Worm (Caenorhabditis elegans) whole organism, L2 larva: ENCODE data around the gene F16G10.14.
A peak's percentile ranks its signal among the peaks of the same experiment; 100 is the strongest.

ENCODE experiments used
- C34F6.9 ChIP-seq: fragments of 150-350 bp; optimal IDR thresholded peaks from 2 replicates; lab custom pipeline; 2014; ENCODE audit warnings: missing biosample characterization, missing genetic modification characterization
- F13H6.1 ChIP-seq: sonication (generic microtip); optimal IDR thresholded peaks from 2 replicates; lab custom pipeline; 2016; ENCODE audit warnings: missing genetic modification characterization, missing compliant biosample characterization
- R02D3.7 ChIP-seq: fragments of 150-350 bp; optimal IDR thresholded peaks from 2 replicates; lab custom pipeline; 2014; ENCODE audit warnings: missing biosample characterization, missing genetic modification characterization
- ZK546.5 ChIP-seq: sonication (generic microtip); optimal IDR thresholded peaks from 2 replicates; lab custom pipeline; 2017; ENCODE audit warnings: missing biosample characterization, missing genetic modification characterization
- alr-1 ChIP-seq: fragments of 150-350 bp; optimal IDR thresholded peaks from 2 replicates; lab custom pipeline; 2014; ENCODE audit warnings: missing biosample characterization, missing genetic modification characterization
- aly-2 ChIP-seq: fragments of 150-350 bp; optimal IDR thresholded peaks from 2 replicates; lab custom pipeline; 2014; ENCODE audit warnings: missing biosample characterization, missing genetic modification characterization
- blmp-1 ChIP-seq: sonication (generic microtip); optimal IDR thresholded peaks from 2 replicates; lab custom pipeline; 2017; ENCODE audit warnings: missing genetic modification characterization, mild to moderate bottlenecking, missing compliant biosample characterization, antibody characterized with exemption, moderate library complexity; ENCODE audit not compliant: insufficient read depth
- ceh-82 ChIP-seq: fragments of 150-350 bp; optimal IDR thresholded peaks from 2 replicates; lab custom pipeline; 2014; ENCODE audit warnings: missing biosample characterization, missing genetic modification characterization
- egl-27 ChIP-seq: sonication (generic microtip); optimal IDR thresholded peaks from 3 replicates; lab custom pipeline; 2017; ENCODE audit warnings: missing biosample characterization, missing genetic modification reagents, missing genetic modification characterization
- elt-1 ChIP-seq: fragments of 150-350 bp; optimal IDR thresholded peaks from 2 replicates; lab custom pipeline; 2014; ENCODE audit warnings: missing biosample characterization, missing genetic modification characterization
- elt-3 ChIP-seq: sonication (generic microtip); optimal IDR thresholded peaks from 2 replicates; lab custom pipeline; 2017; ENCODE audit warnings: missing biosample characterization, missing genetic modification characterization
- gmeb-1 ChIP-seq: fragments of 150-350 bp; optimal IDR thresholded peaks from 2 replicates; lab custom pipeline; 2014; ENCODE audit warnings: missing biosample characterization, missing genetic modification characterization
- lin-11 ChIP-seq: fragments of 150-350 bp; sonication (generic microtip); optimal IDR thresholded peaks from 2 replicates; lab custom pipeline; 2014; ENCODE audit warnings: missing biosample characterization, missing genetic modification characterization, inconsistent platforms, mixed read lengths
- lin-39 ChIP-seq: fragments of 150-350 bp; optimal IDR thresholded peaks from 2 replicates; lab custom pipeline; 2014; ENCODE audit warnings: missing biosample characterization, missing genetic modification reagents, missing genetic modification characterization
- lsy-2 ChIP-seq, 2 experiments: fragments of 150-350 bp in 1 of 2; sonication (generic microtip) in 1 of 2; optimal IDR thresholded peaks; 2 replicates each; lab custom pipeline; 2014 to 2017; ENCODE audit warnings: missing biosample characterization in 2 of 2, missing genetic modification characterization in 2 of 2
- mab-5 ChIP-seq: fragments of 150-350 bp; optimal IDR thresholded peaks from 2 replicates; lab custom pipeline; 2014; ENCODE audit warnings: missing biosample characterization, missing genetic modification characterization
- mbf-1 ChIP-seq: sonication (generic microtip); optimal IDR thresholded peaks from 2 replicates; lab custom pipeline; 2017; ENCODE audit warnings: missing biosample characterization, missing genetic modification characterization
- mdl-1 ChIP-seq, 2 experiments: fragments of 150-350 bp in 1 of 2; sonication (generic microtip) in 1 of 2; optimal IDR thresholded peaks; 2 replicates each; lab custom pipeline; 2017; ENCODE audit warnings: missing biosample characterization in 2 of 2, missing genetic modification characterization in 2 of 2
- nhr-10 ChIP-seq: sonication (generic microtip); optimal IDR thresholded peaks from 2 replicates; lab custom pipeline; 2017; ENCODE audit warnings: missing biosample characterization, missing genetic modification characterization
- nhr-12 ChIP-seq: fragments of 150-350 bp; optimal IDR thresholded peaks from 2 replicates; lab custom pipeline; 2014; ENCODE audit warnings: missing biosample characterization, missing genetic modification characterization
- nhr-21 ChIP-seq: fragments of 150-350 bp; optimal IDR thresholded peaks from 2 replicates; lab custom pipeline; 2014; ENCODE audit warnings: missing biosample characterization, missing genetic modification characterization
- nhr-23 ChIP-seq: fragments of 150-350 bp; optimal IDR thresholded peaks from 2 replicates; lab custom pipeline; 2014; ENCODE audit warnings: missing biosample characterization, missing genetic modification reagents, missing genetic modification characterization
- nhr-237 ChIP-seq: fragments of 150-350 bp; optimal IDR thresholded peaks from 2 replicates; lab custom pipeline; 2014; ENCODE audit warnings: missing biosample characterization, missing genetic modification characterization
- nhr-6 ChIP-seq: fragments of 150-350 bp; optimal IDR thresholded peaks from 2 replicates; lab custom pipeline; 2014; ENCODE audit warnings: missing biosample characterization, missing genetic modification characterization
- nhr-77 ChIP-seq: fragments of 150-350 bp; optimal IDR thresholded peaks from 2 replicates; lab custom pipeline; 2014; ENCODE audit warnings: missing biosample characterization, missing genetic modification characterization
- sem-4 ChIP-seq: fragments of 150-350 bp; optimal IDR thresholded peaks from 2 replicates; lab custom pipeline; 2014; ENCODE audit warnings: missing biosample characterization, missing genetic modification reagents, missing genetic modification characterization
- skn-1 ChIP-seq: sonication (generic microtip); optimal IDR thresholded peaks from 2 replicates; lab custom pipeline; 2017; ENCODE audit warnings: missing biosample characterization, missing genetic modification characterization
- sma-3 ChIP-seq: sonication (generic microtip); optimal IDR thresholded peaks from 2 replicates; lab custom pipeline; 2016; ENCODE audit warnings: missing genetic modification reagents, missing genetic modification characterization, missing compliant biosample characterization
- unc-39 ChIP-seq: fragments of 150-350 bp; optimal IDR thresholded peaks from 2 replicates; lab custom pipeline; 2014; ENCODE audit warnings: missing biosample characterization, missing genetic modification characterization
- unc-55 ChIP-seq: fragments of 150-350 bp; sonication (generic microtip); optimal IDR thresholded peaks from 3 replicates; lab custom pipeline; 2014; ENCODE audit warnings: missing biosample characterization, missing genetic modification reagents, missing genetic modification characterization
- unc-62 ChIP-seq: fragments of 150-350 bp; optimal IDR thresholded peaks from 2 replicates; lab custom pipeline; 2014; ENCODE audit warnings: missing biosample characterization, missing genetic modification reagents, missing genetic modification characterization
- zag-1 ChIP-seq: fragments of 150-350 bp; optimal IDR thresholded peaks from 2 replicates; lab custom pipeline; 2014; ENCODE audit warnings: missing biosample characterization, missing genetic modification characterization
- ztf-1 ChIP-seq: fragments of 200-800 bp; sonication (Bioruptor generic); conservative IDR thresholded peaks from 2 replicates; pipeline ENCODE4 v1.3.6; 2022; ENCODE audit warnings: missing genetic modification characterization, missing compliant biosample characterization

Gene F16G10.14

DNA sequence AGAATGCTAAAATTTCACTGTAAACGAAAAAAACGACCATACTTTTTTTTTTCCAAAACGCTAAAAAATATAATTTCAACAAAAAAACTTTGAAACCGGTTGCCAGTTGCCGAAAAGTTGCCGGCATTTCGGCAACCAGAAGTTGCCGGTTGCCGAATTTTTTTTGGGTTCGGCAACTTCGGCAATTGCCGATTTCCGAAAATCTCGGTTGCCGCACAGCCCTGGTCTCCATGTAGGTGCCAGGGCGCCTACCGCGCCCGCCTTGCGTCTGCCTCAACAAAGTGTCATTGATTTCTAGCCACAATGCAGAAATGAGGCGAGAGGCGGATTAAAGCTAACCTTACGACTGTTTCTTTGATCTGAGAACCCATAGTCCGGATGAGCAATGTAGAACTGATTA lies 12.3 kb upstream of the F16G10.14 start:
- TF ChIP-seq lin-11 (tag; lab: Kevin White, UChicago) (no peak), aly-2 (tag; lab: Kevin White, UChicago) (no peak), egl-27 (tag; lab: Kevin White, UChicago) (no peak), nhr-77 (no peak), gmeb-1 (no peak), nhr-237 (tag; lab: Kevin White, UChicago) (no peak)

- no peak for TF ChIP-seq mbf-1
- no peak for TF ChIP-seq aly-2 (tag; lab: Kevin White, UChicago)
- no peak for TF ChIP-seq ZK546.5 (tag; lab: Kevin White, UChicago)
- TF ChIP-seq blmp-1 (tag; lab: Kevin White, UChicago): no peak
- TF ChIP-seq unc-39 (tag; lab: Kevin White, UChicago): no peak
- no peak for TF ChIP-seq unc-62 (GFP tag; lab: Kevin White, UChicago)
- no peak for TF ChIP-seq elt-1 (tag; lab: Kevin White, UChicago)
- TF ChIP-seq mdl-1 (tag; optimal IDR thresholded peaks at IDR 0.05; lab: Kevin White, UChicago): no peak
- TF ChIP-seq sma-3: no peak
- no peak for TF ChIP-seq nhr-23
- no peak for TF ChIP-seq nhr-6 (tag; lab: Kevin White, UChicago)
These were observed 5.2 kb upstream of the F16G10.14 start, which contains the start of gene F16G10.1 for ce11 chrII:2403984-2404383. Gene F16G10.1 (plus strand): TSS chrII:2404284.

DNA sequence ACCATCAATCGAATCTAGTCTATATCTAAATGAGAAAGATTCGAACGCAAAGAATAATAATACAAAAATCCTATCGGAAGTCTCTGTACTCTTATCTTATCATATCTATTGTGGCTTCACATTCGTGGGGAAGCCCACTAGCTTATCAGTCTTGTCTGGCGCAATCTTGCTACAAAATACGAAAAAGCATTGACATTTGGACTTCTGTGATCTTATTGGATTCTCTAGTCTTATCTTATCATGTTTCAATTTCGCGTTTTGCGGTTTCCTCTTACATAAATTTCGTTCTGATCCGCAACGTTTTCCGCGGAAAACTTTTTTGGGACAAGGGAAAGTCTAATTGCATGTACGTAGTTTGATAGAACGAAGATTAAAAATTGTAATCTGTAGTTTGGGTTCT lies 1.0 kb upstream of the F16G10.14 start:
- TF ChIP-seq lin-39 (no peak), nhr-21 (tag; lab: Kevin White, UChicago) (peak; percentile 77), nhr-6 (tag; lab: Kevin White, UChicago) (no peak)

DNA sequence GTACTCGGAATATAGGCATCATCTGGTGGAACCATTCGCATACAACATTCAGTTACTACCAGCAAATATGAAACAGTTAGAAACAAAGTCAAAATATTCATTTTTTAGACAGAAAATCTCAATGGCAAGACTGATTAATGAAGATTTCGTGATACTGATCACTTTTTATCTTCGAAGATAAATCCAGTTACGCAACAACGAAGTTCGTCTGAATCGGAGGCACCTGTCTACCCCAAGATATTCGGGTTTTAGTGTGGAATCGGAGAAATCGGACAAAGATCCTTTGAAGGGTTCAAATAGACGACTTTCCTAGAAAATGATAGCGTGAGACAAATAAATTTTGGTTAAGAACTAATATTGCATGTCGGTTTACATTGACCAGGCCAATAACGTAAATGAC lies 2.9 kb downstream of the F16G10.14 start, which contains the start of gene F16G10.13:
TSS of gene F16G10.13 (minus strand) at position 101 of the 400 bp plus-strand sequence.
- TF ChIP-seq lin-11 (tag; lab: Kevin White, UChicago) (no peak), sem-4 (tag; lab: Kevin White, UChicago) (no peak), lsy-2 (tag; optimal IDR thresholded peaks at IDR 0.05; lab: Kevin White, UChicago) (no peak), nhr-10 (tag; lab: Kevin White, UChicago) (no peak), ceh-82 (no peak), mdl-1 (tag; optimal IDR thresholded peaks at IDR 0.05; lab: Kevin White, UChicago) (no peak), mbf-1 (no peak)

- no peak for TF ChIP-seq unc-55
- TF ChIP-seq F13H6.1: no peak
- TF ChIP-seq lsy-2 (tag; optimal IDR thresholded peaks at IDR 0.05; lab: Kevin White, UChicago): no peak
- no peak for TF ChIP-seq lin-39
- TF ChIP-seq C34F6.9 (tag; lab: Kevin White, UChicago): no peak
- TF ChIP-seq R02D3.7 (tag; lab: Kevin White, UChicago): no peak
- TF ChIP-seq ztf-1 (GFP tag; lab: Robert Waterston, UW): no peak
- TF ChIP-seq alr-1 (tag; lab: Kevin White, UChicago): no peak
- no peak for TF ChIP-seq mdl-1 (tag; optimal IDR thresholded peaks at IDR 0.05; lab: Kevin White, UChicago)
- no peak for TF ChIP-seq sem-4 (tag; lab: Kevin White, UChicago)
- no peak for TF ChIP-seq mbf-1
- TF ChIP-seq aly-2 (tag; lab: Kevin White, UChicago): no peak
- TF ChIP-seq ceh-82: no peak
- TF ChIP-seq zag-1 (tag; lab: Kevin White, UChicago): no peak
- no peak for TF ChIP-seq unc-39 (tag; lab: Kevin White, UChicago)
- TF ChIP-seq nhr-77: no peak
- TF ChIP-seq elt-3: no peak
These were observed 5.0 kb downstream of the F16G10.14 start, which contains the start of gene F16G10.11 for ce11 chrII:2393821-2394220. Gene F16G10.11 (minus strand): TSS chrII:2393921.

ce11 chrII:2390884-2391283 lies 7.9 kb downstream of the F16G10.14 start, which contains the start of gene F16G10.10:
Gene F16G10.10 (minus strand): TSS chrII:2390984.
- TF ChIP-seq mab-5 (tag; lab: Kevin White, UChicago): no peak
- TF ChIP-seq R02D3.7 (tag; lab: Kevin White, UChicago): no peak
- no peak for TF ChIP-seq mbf-1
- no peak for TF ChIP-seq unc-39 (tag; lab: Kevin White, UChicago)
- no peak for TF ChIP-seq nhr-12
- TF ChIP-seq nhr-10 (tag; lab: Kevin White, UChicago): no peak
- no peak for TF ChIP-seq skn-1 (tag; lab: Kevin White, UChicago)
